Fruit fly (Drosophila melanogaster): Measurements from ENCODE around the gene GCC185.

Gene GCC185

DNA sequence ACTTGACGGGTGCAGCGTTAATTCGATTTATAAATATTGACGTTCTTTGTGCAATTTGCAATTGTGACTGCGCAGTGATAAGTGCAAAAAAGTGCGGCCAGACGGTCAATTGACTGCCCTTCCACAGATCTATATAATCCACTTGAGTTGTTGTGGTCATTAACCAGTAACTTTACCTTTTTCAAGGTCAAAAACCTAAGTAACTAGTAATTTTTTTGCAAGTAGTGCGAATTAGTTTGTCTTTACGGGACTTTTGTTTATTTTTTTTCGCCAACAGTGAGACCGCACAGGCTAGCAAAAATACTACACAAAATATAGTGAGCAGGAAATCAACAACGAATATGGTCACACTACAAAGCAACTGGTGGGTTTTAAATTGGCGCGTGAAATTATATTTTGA is 35.9 kb upstream of the GCC185 start, which contains the start of gene Tango9 (continued):
- TF ChIP-seq CoRest (tag; optimal IDR thresholded peaks at IDR 0.05), result peak; percentile 30
- no peak for TF ChIP-seq CG15696 (tag; optimal IDR thresholded peaks at IDR 0.05)
- no peak for TF ChIP-seq insv (GFP tag; optimal IDR thresholded peaks at IDR 0.05)
- TF ChIP-seq hth (optimal IDR thresholded peaks at IDR 0.05), result no peak
- TF ChIP-seq cato (GFP tag; optimal IDR thresholded peaks at IDR 0.05; ENCODE audit: borderline replicate concordance), result no peak
- peak; percentile 16 for TF ChIP-seq CG13624 (GFP tag; optimal IDR thresholded peaks at IDR 0.05)
- no peak for TF ChIP-seq chif (GFP tag; optimal IDR thresholded peaks at IDR 0.05)
- no peak for TF ChIP-seq Kr (GFP tag; optimal IDR thresholded peaks at IDR 0.05)
- no peak for TF ChIP-seq CG5953 (GFP tag; IDR thresholded peaks at IDR 0.05)
- TF ChIP-seq Optix (GFP tag; IDR thresholded peaks at IDR 0.05), result no peak
- no peak for TF ChIP-seq fu2 (GFP tag; optimal IDR thresholded peaks at IDR 0.05)
- TF ChIP-seq Bgb (GFP tag; IDR thresholded peaks at IDR 0.05; ENCODE audit: partially characterized antibody), result no peak
- TF ChIP-seq Sin3A (optimal IDR thresholded peaks at IDR 0.05), result peak; percentile 55
- peak; percentile 1 for TF ChIP-seq CG13424 (tag; optimal IDR thresholded peaks at IDR 0.05)
- no peak for TF ChIP-seq ranshi (GFP tag; IDR thresholded peaks at IDR 0.05)
- TF ChIP-seq z (GFP tag; IDR thresholded peaks at IDR 0.05), result no peak
- TF ChIP-seq Usf (GFP tag; optimal IDR thresholded peaks at IDR 0.05), result no peak
- TF ChIP-seq YL-1 (GFP tag; optimal IDR thresholded peaks at IDR 0.05), result peak; percentile 39
- TF ChIP-seq CG1832 (GFP tag; optimal IDR thresholded peaks at IDR 0.05), result no peak
- no peak for TF ChIP-seq sim (GFP tag; IDR thresholded peaks at IDR 0.05)
- no peak for TF ChIP-seq CG10654 (GFP tag; optimal IDR thresholded peaks at IDR 0.05)
- no peak for TF ChIP-seq pb (GFP tag; optimal IDR thresholded peaks at IDR 0.05)
- TF ChIP-seq NC2β (GFP tag; optimal IDR thresholded peaks at IDR 0.05), result no peak
- no peak for TF ChIP-seq CG11398 (GFP tag; optimal IDR thresholded peaks at IDR 0.05)
- TF ChIP-seq CG18599 (GFP tag; optimal IDR thresholded peaks at IDR 0.05), result no peak
- no peak for TF ChIP-seq chinmo (GFP tag; IDR thresholded peaks at IDR 0.05; ENCODE audit: partially characterized antibody)
- no peak for TF ChIP-seq CrebB (tag; optimal IDR thresholded peaks at IDR 0.05)
- TF ChIP-seq fd102C (GFP tag; optimal IDR thresholded peaks at IDR 0.05), result no peak
- TF ChIP-seq tna (GFP tag; IDR thresholded peaks at IDR 0.05; ENCODE audit: partially characterized antibody), result no peak
- TF ChIP-seq E2f2 (GFP tag; IDR thresholded peaks at IDR 0.05), result peak; percentile 93
- TF ChIP-seq Lhr (GFP tag; optimal IDR thresholded peaks at IDR 0.05), result peak; percentile 48
- TF ChIP-seq Oli (tag; optimal IDR thresholded peaks at IDR 0.05), result no peak
- TF ChIP-seq ken (GFP tag; IDR thresholded peaks at IDR 0.05), result no peak
- TF ChIP-seq Ptx1 (GFP tag; IDR thresholded peaks at IDR 0.05), result no peak
- TF ChIP-seq CG17328 (GFP tag; IDR thresholded peaks at IDR 0.05), result no peak
- no peak for TF ChIP-seq tup (GFP tag; optimal IDR thresholded peaks at IDR 0.05)
- peak; percentile 19 for TF ChIP-seq CG12299 (tag; optimal IDR thresholded peaks at IDR 0.05)
- no peak for TF ChIP-seq CG43689 (GFP tag; IDR thresholded peaks at IDR 0.05)
- no peak for TF ChIP-seq HLH4C (GFP tag; IDR thresholded peaks at IDR 0.05; ENCODE audit: partially characterized antibody)
- no peak for TF ChIP-seq CG13894 (tag; optimal IDR thresholded peaks at IDR 0.05)
- TF ChIP-seq Drgx (GFP tag; IDR thresholded peaks at IDR 0.05), result no peak
- TF ChIP-seq Hr39 (optimal IDR thresholded peaks at IDR 0.05), result no peak
- TF ChIP-seq kah (GFP tag; optimal IDR thresholded peaks at IDR 0.05), result peak; percentile 94
- no peak for TF ChIP-seq odd (GFP tag; optimal IDR thresholded peaks at IDR 0.05)
- TF ChIP-seq CG11696 (GFP tag; IDR thresholded peaks at IDR 0.05), result no peak
- no peak for TF ChIP-seq slou (GFP tag; optimal IDR thresholded peaks at IDR 0.05)
- TF ChIP-seq ara (GFP tag; IDR thresholded peaks at IDR 0.05), result no peak
- TF ChIP-seq CG17802 (tag; optimal IDR thresholded peaks at IDR 0.05), result peak; percentile 95
- TF ChIP-seq CG2875 (GFP tag; optimal IDR thresholded peaks at IDR 0.05), result no peak
- TF ChIP-seq Nf-YC (tag; optimal IDR thresholded peaks at IDR 0.05), result peak; percentile 19
- no peak for TF ChIP-seq kay (GFP tag; optimal IDR thresholded peaks at IDR 0.05)
- TF ChIP-seq Dll (GFP tag; IDR thresholded peaks at IDR 0.05; ENCODE audit: partially characterized antibody), result no peak
- no peak for TF ChIP-seq HLH54F (GFP tag; optimal IDR thresholded peaks at IDR 0.05)

All from whole organism, embryonic.